Fruit fly (Drosophila melanogaster) ovary, adult (tissue): Measurements from ENCODE around the gene CG43816.
A peak's percentile ranks its signal among the peaks of the same experiment; 100 is the strongest.

ENCODE experiments used
- CG17801 ChIP-seq: fragments of 200-800 bp; optimal IDR thresholded peaks from 2 replicates; lab custom pipeline; 2019; ENCODE audit warnings: missing biosample characterization, mild to moderate bottlenecking, missing genetic modification characterization, moderate library complexity; ENCODE audit not compliant: partially characterized antibody

The CG43816 gene

DNA sequence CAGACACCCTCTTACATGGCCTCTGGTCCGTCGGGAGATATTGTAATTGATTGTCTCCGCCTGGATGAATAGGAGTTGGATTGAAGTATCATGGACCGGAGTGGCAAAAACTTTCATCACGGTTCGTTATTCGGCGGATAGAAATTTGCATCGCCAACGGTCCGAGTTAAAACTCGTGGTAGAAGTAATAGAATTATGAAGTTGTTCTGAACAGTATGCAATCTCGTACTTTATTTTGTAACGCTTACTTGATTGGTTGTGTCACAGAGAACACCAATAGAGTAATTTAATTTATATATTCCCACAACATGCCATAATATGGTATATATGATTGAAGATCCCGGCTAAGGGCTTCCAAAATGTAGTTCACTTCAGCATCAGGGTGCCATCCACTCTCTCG is at the start of gene CG43816, which contains the start of gene CG13245:
Gene CG43816 (plus strand): TSS at position 301 of the 400 bp plus-strand sequence.
Gene CG13245 (plus strand): TSS at position 301 of the 400 bp plus-strand sequence.
- TF ChIP-seq CG17801 (GFP tag; lab: Kevin White, UChicago): no peak

- TF ChIP-seq CG17801 (GFP tag; lab: Kevin White, UChicago): no peak
Observed at dm6 chr2L:15957558-15957957, 46.6 kb upstream of the CG43816 start, which contains the start of gene CG18063. Gene CG18063 (plus strand): TSS chr2L:15957858.

DNA sequence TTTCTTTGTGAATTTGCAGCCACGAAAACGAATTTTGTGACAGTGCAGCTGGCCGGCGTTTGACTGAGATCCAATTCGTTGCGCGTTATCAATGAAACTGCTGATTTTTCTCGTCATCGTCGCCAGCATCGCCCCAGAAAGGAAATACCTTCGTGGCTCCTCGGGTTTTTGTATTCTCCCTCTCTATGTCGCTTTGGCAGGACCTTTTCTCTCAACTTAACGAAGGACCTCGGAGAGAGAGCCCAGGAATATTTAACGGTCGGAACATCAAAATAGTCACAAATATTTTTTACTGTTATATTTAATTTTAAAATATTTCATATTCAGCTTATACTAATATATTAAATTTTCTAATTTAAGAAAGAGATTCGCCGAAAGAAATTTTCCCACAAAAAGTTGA is 41.8 kb upstream of the CG43816 start, which contains the start of gene beat-Ib:
Gene beat-Ib (minus strand): TSS at position 101 of the 400 bp plus-strand sequence.
- no peak for TF ChIP-seq CG17801 (GFP tag; lab: Kevin White, UChicago)

DNA sequence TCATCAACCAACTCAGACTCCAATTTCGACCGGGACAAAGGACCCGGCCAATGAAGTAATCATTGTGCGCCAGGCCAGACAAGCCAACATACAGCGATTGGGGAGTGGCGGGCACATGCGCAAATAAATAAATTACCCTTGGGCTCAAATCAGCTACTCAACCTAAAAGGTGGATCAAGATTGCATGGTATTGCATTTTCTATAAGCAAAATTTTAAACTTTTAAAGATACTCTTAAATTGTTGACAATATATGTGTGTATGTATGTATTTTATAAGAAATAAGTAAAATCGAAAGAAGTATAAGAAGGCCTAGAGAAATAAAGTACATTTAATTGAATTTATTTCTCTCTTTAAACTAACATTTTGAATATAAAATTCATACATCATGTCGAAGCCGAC is 24.9 kb upstream of the CG43816 start, which contains the start of gene CG10839:
Gene CG10839 (plus strand): TSS at position 301 of the 400 bp plus-strand sequence.
- TF ChIP-seq CG17801 (GFP tag; lab: Kevin White, UChicago): no peak

dm6 chr2L:16000199-16000598 is 3.9 kb upstream of the CG43816 start, which contains the start of gene beat-Ic:
Gene beat-Ic (plus strand): TSS chr2L:16000291.
- no peak for TF ChIP-seq CG17801 (GFP tag; lab: Kevin White, UChicago)

dm6 chr2L:16003541-16003940 is 584 bp upstream of the CG43816 start, which contains the start of gene CG34167:
Gene CG34167 (minus strand): TSS chr2L:16003641.
- no peak for TF ChIP-seq CG17801 (GFP tag; lab: Kevin White, UChicago)

- no peak for TF ChIP-seq CG17801 (GFP tag; lab: Kevin White, UChicago)
Observed at dm6 chr2L:16006179-16006578, 2.1 kb downstream of the CG43816 start, which contains the start of gene CG31820. Gene CG31820 (minus strand): TSS chr2L:16006279.

dm6 chr2L:16026693-16027092 is 22.6 kb downstream of the CG43816 start:
- no peak for TF ChIP-seq CG17801 (GFP tag; lab: Kevin White, UChicago)

DNA sequence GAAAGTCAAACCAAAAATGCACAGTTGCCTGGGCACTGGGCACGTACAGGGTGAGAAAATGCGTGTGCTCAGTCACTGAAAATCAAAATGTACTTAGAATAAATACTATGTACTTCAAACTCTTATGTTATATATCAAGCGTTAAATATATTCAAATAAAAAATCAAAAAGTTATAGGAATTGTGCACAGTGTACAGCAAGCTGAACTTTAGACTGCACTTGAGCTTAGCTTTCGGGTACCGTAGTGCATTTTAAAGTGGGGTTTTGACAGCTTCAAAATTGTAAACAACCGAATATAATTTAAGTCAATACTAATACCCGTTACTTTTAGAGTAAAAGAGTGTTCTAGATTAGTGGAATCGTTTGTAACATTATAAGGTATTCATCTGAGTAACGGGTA is 36.1 kb downstream of the CG43816 start:
- TF ChIP-seq CG17801 (GFP tag; lab: Kevin White, UChicago): peak; percentile 58

dm6 chr2L:16041727-16042126 is 37.6 kb downstream of the CG43816 start, which contains the start of the genes BicC and CG45084:
Gene BicC (plus strand): TSS chr2L:16042047.
Gene CG45084 (plus strand): TSS chr2L:16042047.
- no peak for TF ChIP-seq CG17801 (GFP tag; lab: Kevin White, UChicago)

DNA sequence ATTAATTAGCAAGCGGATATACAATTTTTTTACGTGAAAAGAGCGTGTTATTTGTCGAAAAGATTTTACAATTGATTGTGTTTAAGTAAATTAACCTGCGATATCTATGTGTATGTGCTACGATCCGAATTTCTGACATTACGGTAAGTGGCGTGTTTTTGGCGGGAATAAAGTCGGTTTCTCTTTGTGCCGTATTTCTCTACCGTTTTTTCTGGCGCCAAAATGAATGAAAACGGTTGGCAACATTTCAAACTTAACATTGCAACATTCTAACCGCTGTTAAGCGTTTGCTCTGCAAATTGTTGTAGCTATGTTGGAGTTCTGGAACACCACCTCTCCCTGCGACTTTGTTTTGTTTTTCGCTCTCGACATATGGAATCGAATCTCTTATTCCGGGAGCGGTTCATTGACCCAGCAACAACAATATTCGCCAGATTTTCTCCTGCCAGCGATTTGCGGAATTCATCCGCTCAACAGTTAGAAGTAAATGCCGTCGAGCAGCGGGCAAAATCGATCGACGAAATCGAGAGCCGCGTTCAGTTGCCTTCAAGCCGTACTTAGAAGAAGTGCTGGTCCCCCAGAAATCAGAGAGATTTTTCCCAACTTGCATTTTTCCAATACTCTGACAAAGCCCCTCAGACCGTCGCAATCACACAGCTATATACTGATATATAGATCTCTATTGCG is 38.4 kb downstream of the CG43816 start:
- TF ChIP-seq CG17801 (GFP tag; lab: Kevin White, UChicago): no peak

DNA sequence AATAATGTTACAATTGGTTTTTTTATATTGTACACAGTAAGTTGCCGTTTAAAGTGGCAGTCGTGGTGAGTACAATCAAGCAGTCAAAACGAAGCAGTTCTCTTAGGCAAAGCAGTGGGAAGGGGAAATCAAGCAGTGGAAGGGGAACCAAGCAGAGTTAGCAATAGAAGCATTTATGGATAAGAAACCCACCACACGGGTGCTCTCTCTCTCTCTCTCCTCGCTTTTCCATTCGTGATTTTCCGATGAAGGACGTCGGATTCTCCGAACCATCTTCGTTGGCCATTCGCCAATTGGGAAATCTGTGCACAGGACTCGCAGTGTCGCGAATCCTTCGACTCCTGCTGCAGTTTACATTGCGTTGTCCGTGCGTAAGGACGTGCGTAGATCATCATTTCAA is 45.5 kb downstream of the CG43816 start, which contains the start of gene beat-Ia:
Gene beat-Ia (plus strand): TSS at position 319 of the 400 bp plus-strand sequence.
- TF ChIP-seq CG17801 (GFP tag; lab: Kevin White, UChicago): no peak
